Fruit fly (Drosophila melanogaster): ENCODE results near the gene Snoo.

DNA sequence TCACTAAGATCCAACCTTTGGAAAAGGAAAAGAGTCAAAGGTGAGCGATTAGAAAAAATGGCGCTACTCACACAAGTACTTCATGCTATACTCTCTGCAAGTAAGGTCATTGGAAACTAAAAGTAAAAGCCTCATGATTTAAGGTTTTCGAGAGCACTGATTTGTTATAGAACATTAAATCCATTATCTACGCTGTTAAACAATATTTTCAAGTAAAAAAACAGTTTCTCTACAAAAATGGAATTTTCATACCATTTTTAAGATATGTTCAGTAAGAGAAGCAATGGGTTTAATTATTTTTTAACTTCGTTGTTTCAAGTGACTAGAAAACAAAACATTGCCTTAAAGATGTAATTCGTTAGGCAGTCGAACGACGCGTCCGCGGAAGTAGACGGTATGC lies 95.0 kb downstream of the Snoo start, which contains the start of gene Spn28Da:
- TF ChIP-seq CG8478 (optimal IDR thresholded peaks at IDR 0.05) (no peak), pan (optimal IDR thresholded peaks at IDR 0.05) (no peak), EcR (GFP tag; optimal IDR thresholded peaks at IDR 0.05) (no peak)

Measured in whole organism.